Worm (Caenorhabditis elegans) whole organism, mixed stage, embryonic: ENCODE data around the gene W02D7.12.

Experiments
- blmp-1 ChIP-seq: fragments of 150-350 bp; optimal IDR thresholded peaks from 2 replicates; lab custom pipeline; 2014; ENCODE audit warnings: missing biosample characterization, missing genetic modification characterization
- ceh-39 ChIP-seq: fragments of 150-350 bp; optimal IDR thresholded peaks from 2 replicates; lab custom pipeline; 2014; ENCODE audit warnings: missing biosample characterization, missing genetic modification characterization
- ceh-43 ChIP-seq: fragments of 200-800 bp; sonication (Bioruptor generic); optimal IDR thresholded peaks from 2 replicates; lab custom pipeline; 2018; ENCODE audit warnings: mild to moderate bottlenecking, missing genetic modification characterization, moderate library complexity, missing compliant biosample characterization
- ceh-83 ChIP-seq: fragments of 200-800 bp; sonication (Bioruptor generic); optimal IDR thresholded peaks from 2 replicates; lab custom pipeline; 2018; ENCODE audit warnings: mild to moderate bottlenecking, missing genetic modification characterization, missing compliant biosample characterization
- ces-1 ChIP-seq: fragments of 150-350 bp; optimal IDR thresholded peaks from 2 replicates; lab custom pipeline; 2014; ENCODE audit warnings: missing biosample characterization, missing genetic modification reagents, missing genetic modification characterization
- cnd-1 ChIP-seq: fragments of 200-800 bp; sonication (Bioruptor generic); optimal IDR thresholded peaks from 2 replicates; lab custom pipeline; 2018; ENCODE audit warnings: mild to moderate bottlenecking, missing genetic modification characterization, missing compliant biosample characterization
- drap-1 ChIP-seq: fragments of 200-800 bp; sonication (Bioruptor generic); optimal IDR thresholded peaks from 3 replicates; lab custom pipeline; 2018; ENCODE audit warnings: mild to moderate bottlenecking, missing genetic modification characterization, missing compliant biosample characterization
- elt-1 ChIP-seq: sonication (generic microtip); optimal IDR thresholded peaks from 2 replicates; lab custom pipeline; 2017; ENCODE audit warnings: missing genetic modification characterization, mild to moderate bottlenecking, missing compliant biosample characterization, antibody characterized with exemption, moderate library complexity, borderline replicate concordance; ENCODE audit not compliant: insufficient read depth
- elt-3 ChIP-seq: fragments of 150-350 bp; optimal IDR thresholded peaks from 2 replicates; lab custom pipeline; 2014; ENCODE audit warnings: missing biosample characterization, missing genetic modification characterization
- flh-1 ChIP-seq: fragments of 200-800 bp; sonication (Bioruptor generic); optimal IDR thresholded peaks from 2 replicates; lab custom pipeline; 2018; ENCODE audit warnings: mild to moderate bottlenecking, missing genetic modification characterization, moderate library complexity, missing compliant biosample characterization
- ham-2 ChIP-seq: fragments of 200-800 bp; sonication (Bioruptor generic); optimal IDR thresholded peaks from 2 replicates; lab custom pipeline; 2018; ENCODE audit warnings: mild to moderate bottlenecking, missing genetic modification characterization, missing compliant biosample characterization
- lin-13 ChIP-seq: fragments of 150-350 bp; optimal IDR thresholded peaks from 2 replicates; lab custom pipeline; 2014; ENCODE audit warnings: missing biosample characterization, missing genetic modification characterization
- lsy-2 ChIP-seq: fragments of 150-350 bp; optimal IDR thresholded peaks from 2 replicates; lab custom pipeline; 2014; ENCODE audit warnings: missing biosample characterization, missing genetic modification characterization
- mab-5 ChIP-seq: fragments of 150-350 bp; optimal IDR thresholded peaks from 2 replicates; lab custom pipeline; 2014; ENCODE audit warnings: missing biosample characterization, missing genetic modification characterization
- mep-1 ChIP-seq: fragments of 150-350 bp; optimal IDR thresholded peaks from 2 replicates; lab custom pipeline; 2017; ENCODE audit warnings: missing biosample characterization, missing genetic modification reagents, missing genetic modification characterization, inconsistent platforms
- mls-2 ChIP-seq: sonication (generic microtip); optimal IDR thresholded peaks from 2 replicates; lab custom pipeline; 2016; ENCODE audit warnings: mild to moderate bottlenecking, missing genetic modification characterization, moderate library complexity, missing compliant biosample characterization
- nhr-12 ChIP-seq: fragments of 150-350 bp; optimal IDR thresholded peaks from 2 replicates; lab custom pipeline; 2014; ENCODE audit warnings: missing biosample characterization, missing genetic modification characterization
- nhr-2 ChIP-seq: fragments of 150-350 bp; optimal IDR thresholded peaks from 2 replicates; lab custom pipeline; 2014; ENCODE audit warnings: missing biosample characterization, missing genetic modification characterization
- nhr-237 ChIP-seq: fragments of 150-350 bp; optimal IDR thresholded peaks from 2 replicates; lab custom pipeline; 2014; ENCODE audit warnings: missing biosample characterization, missing genetic modification characterization
- nhr-28 ChIP-seq: fragments of 150-350 bp; optimal IDR thresholded peaks from 2 replicates; lab custom pipeline; 2014; ENCODE audit warnings: missing biosample characterization, missing genetic modification characterization
- nhr-76 ChIP-seq: sonication (generic microtip); optimal IDR thresholded peaks from 2 replicates; lab custom pipeline; 2017; ENCODE audit warnings: missing biosample characterization, missing genetic modification characterization
- pha-4 ChIP-seq: fragments of 150-350 bp; optimal IDR thresholded peaks from 2 replicates; lab custom pipeline; 2018; ENCODE audit warnings: missing biosample characterization, missing genetic modification reagents, missing genetic modification characterization
- sem-2 ChIP-seq: fragments of 200-800 bp; sonication (Bioruptor generic); optimal IDR thresholded peaks from 2 replicates; lab custom pipeline; 2018; ENCODE audit warnings: mild to moderate bottlenecking, missing genetic modification characterization, missing compliant biosample characterization
- snpc-4 ChIP-seq: fragments of 150-350 bp; optimal IDR thresholded peaks from 2 replicates; lab custom pipeline; 2014; ENCODE audit warnings: missing biosample characterization, missing genetic modification characterization
- sptf-1 ChIP-seq: sonication (generic microtip); optimal IDR thresholded peaks from 2 replicates; lab custom pipeline; 2017; ENCODE audit warnings: mild to moderate bottlenecking, missing genetic modification characterization, moderate library complexity, missing compliant biosample characterization
- tbx-8 ChIP-seq: fragments of 200-800 bp; sonication (Bioruptor generic); optimal IDR thresholded peaks from 2 replicates; lab custom pipeline; 2018; ENCODE audit warnings: mild to moderate bottlenecking, missing genetic modification characterization, moderate library complexity, missing compliant biosample characterization
- unc-120 ChIP-seq: sonication (generic microtip); optimal IDR thresholded peaks from 2 replicates; lab custom pipeline; 2017; ENCODE audit warnings: missing genetic modification characterization, missing compliant biosample characterization; ENCODE audit not compliant: poor library complexity, severe bottlenecking
- unc-39 ChIP-seq: fragments of 150-350 bp; optimal IDR thresholded peaks from 2 replicates; lab custom pipeline; 2014; ENCODE audit warnings: missing biosample characterization, missing genetic modification characterization
- unc-62 ChIP-seq: fragments of 150-350 bp; optimal IDR thresholded peaks from 2 replicates; lab custom pipeline; 2014; ENCODE audit warnings: missing biosample characterization, missing genetic modification reagents, missing genetic modification characterization
- ztf-11 ChIP-seq: fragments of 150-350 bp; optimal IDR thresholded peaks from 2 replicates; lab custom pipeline; 2014; ENCODE audit warnings: missing biosample characterization, missing genetic modification characterization

Gene W02D7.12

ce11 chrV:8311210-8311609, at the start of gene W02D7.12:
TSS of gene W02D7.12 (plus strand) at chrV:8311510.
- no peak for TF ChIP-seq sptf-1 (tag; lab: Kevin White, UChicago)
- no peak for TF ChIP-seq elt-3 (tag; lab: Kevin White, UChicago)
- TF ChIP-seq sem-2 (GFP tag; lab: Kevin White, UChicago): no peak
- TF ChIP-seq ceh-39 (tag; lab: Kevin White, UChicago): no peak
- TF ChIP-seq mls-2: no peak
- TF ChIP-seq flh-1 (GFP tag; lab: Kevin White, UChicago): no peak
- no peak for TF ChIP-seq unc-120 (tag; lab: Kevin White, UChicago)
- no peak for TF ChIP-seq ceh-43 (GFP tag; lab: Kevin White, UChicago)

ce11 chrV:8262212-8262611, 49.1 kb upstream of the W02D7.12 start:
- no peak for TF ChIP-seq ceh-83
- TF ChIP-seq ceh-43 (GFP tag; lab: Kevin White, UChicago): no peak
- no peak for TF ChIP-seq mep-1 (tag; lab: Kevin White, UChicago)
- TF ChIP-seq tbx-8 (GFP tag; lab: Kevin White, UChicago): no peak
- TF ChIP-seq elt-3 (tag; lab: Kevin White, UChicago): no peak
- no peak for TF ChIP-seq ceh-39 (tag; lab: Kevin White, UChicago)
- TF ChIP-seq ces-1 (GFP tag; lab: Kevin White, UChicago): no peak
- TF ChIP-seq mab-5 (tag; lab: Kevin White, UChicago): no peak
- no peak for TF ChIP-seq nhr-76 (tag; lab: Kevin White, UChicago)
- no peak for TF ChIP-seq sem-2 (GFP tag; lab: Kevin White, UChicago)
- no peak for TF ChIP-seq elt-1 (tag; lab: Kevin White, UChicago)
- no peak for TF ChIP-seq blmp-1 (tag; lab: Kevin White, UChicago)
- no peak for TF ChIP-seq pha-4 (tag; lab: Kevin White, UChicago)
- no peak for TF ChIP-seq unc-120 (tag; lab: Kevin White, UChicago)
- TF ChIP-seq lin-13 (tag; lab: Kevin White, UChicago): no peak
- no peak for TF ChIP-seq nhr-237 (tag; lab: Kevin White, UChicago)
- no peak for TF ChIP-seq lsy-2
- no peak for TF ChIP-seq cnd-1

ce11 chrV:8263466-8263865, 47.8 kb upstream of the W02D7.12 start, which contains the start of gene C16D9.8:
TSS of gene C16D9.8 (minus strand) at chrV:8263566.
- TF ChIP-seq mls-2: no peak
- no peak for TF ChIP-seq unc-62 (GFP tag; lab: Kevin White, UChicago)
- TF ChIP-seq lin-13 (tag; lab: Kevin White, UChicago): no peak
- no peak for TF ChIP-seq ceh-43 (GFP tag; lab: Kevin White, UChicago)
- no peak for TF ChIP-seq flh-1 (GFP tag; lab: Kevin White, UChicago)
- no peak for TF ChIP-seq mep-1 (tag; lab: Kevin White, UChicago)
- TF ChIP-seq nhr-12 (tag; lab: Kevin White, UChicago): no peak

ce11 chrV:8263941-8264340, 47.4 kb upstream of the W02D7.12 start, which contains the start of gene C16D9.9:
TSS of gene C16D9.9 (plus strand) at chrV:8264241.
- TF ChIP-seq ceh-43 (GFP tag; lab: Kevin White, UChicago): no peak
- no peak for TF ChIP-seq blmp-1 (tag; lab: Kevin White, UChicago)
- TF ChIP-seq unc-62 (GFP tag; lab: Kevin White, UChicago): no peak
- no peak for TF ChIP-seq ham-2 (GFP tag; lab: Kevin White, UChicago)
- no peak for TF ChIP-seq ceh-83
- no peak for TF ChIP-seq elt-3 (tag; lab: Kevin White, UChicago)
- no peak for TF ChIP-seq unc-120 (tag; lab: Kevin White, UChicago)
- no peak for TF ChIP-seq mep-1 (tag; lab: Kevin White, UChicago)
- no peak for TF ChIP-seq sem-2 (GFP tag; lab: Kevin White, UChicago)
- TF ChIP-seq nhr-2 (tag; lab: Kevin White, UChicago): no peak
- TF ChIP-seq unc-39: no peak
- TF ChIP-seq cnd-1: no peak
- no peak for TF ChIP-seq mls-2
- TF ChIP-seq snpc-4 (tag; lab: Kevin White, UChicago): no peak
- no peak for TF ChIP-seq nhr-76 (tag; lab: Kevin White, UChicago)
- no peak for TF ChIP-seq ces-1 (GFP tag; lab: Kevin White, UChicago)
- TF ChIP-seq nhr-28 (tag; lab: Kevin White, UChicago): no peak
- no peak for TF ChIP-seq ztf-11 (tag; lab: Kevin White, UChicago)
- no peak for TF ChIP-seq lsy-2

- TF ChIP-seq blmp-1 (tag; lab: Kevin White, UChicago) (no peak), nhr-28 (tag; lab: Kevin White, UChicago) (no peak), drap-1 (GFP tag; lab: Kevin White, UChicago) (no peak)
- TF ChIP-seq, all 35 proteins: peak for 0
Observed at ce11 chrV:8266232-8266631, 45.1 kb upstream of the W02D7.12 start, which contains the start of gene F21F8.5. TSS of gene F21F8.5 (minus strand) at chrV:8266332.
